Worm (Caenorhabditis elegans): ENCODE results near the gene C13A2.9.

The C13A2.9 gene

ce11 chrV:7255095-7255494 is 8.8 kb downstream of the C13A2.9 start, which contains the start of gene C05C8.8:
Gene C05C8.8 (minus strand): TSS chrV:7255195.
- TF ChIP-seq ceh-8 (GFP tag; optimal IDR thresholded peaks at IDR 0.05), result no peak

DNA sequence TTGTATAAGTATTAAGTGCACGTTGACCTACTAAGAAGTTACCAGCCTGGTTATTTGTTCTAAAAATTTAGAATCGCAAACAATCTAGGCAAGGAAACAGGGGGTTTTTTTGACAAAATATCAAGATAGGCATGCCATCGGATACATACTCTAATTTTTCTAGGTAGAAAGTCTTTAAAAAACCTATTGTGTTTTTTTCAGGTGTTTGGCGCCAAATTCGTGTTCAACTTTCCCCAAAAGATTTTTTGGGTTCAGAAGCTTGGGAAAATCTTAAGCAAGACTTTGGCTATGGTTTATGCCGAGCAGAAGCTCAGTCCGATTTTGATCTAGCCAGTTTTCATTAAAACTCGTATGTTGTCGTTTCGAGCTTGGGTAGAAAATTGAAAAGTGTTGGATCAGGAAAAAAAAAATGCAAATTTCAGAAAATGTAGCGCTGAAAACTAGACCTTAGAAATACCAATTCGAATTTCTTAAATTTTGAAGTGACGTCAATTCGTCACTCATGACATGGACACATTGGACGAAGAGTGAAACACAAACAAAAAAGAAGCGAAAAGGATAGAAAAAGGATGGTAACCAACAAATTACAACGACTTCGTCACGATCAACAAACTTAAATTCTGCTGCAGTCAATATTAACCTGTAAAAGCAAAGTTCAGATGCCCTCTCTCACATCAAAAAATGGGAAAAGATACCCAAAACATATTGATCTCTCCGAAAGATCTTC is 15.6 kb downstream of the C13A2.9 start:
- TF ChIP-seq sox-4 (tag; optimal IDR thresholded peaks at IDR 0.05) (no peak), rnt-1 (tag; optimal IDR thresholded peaks at IDR 0.05) (no peak), nhr-76 (tag; optimal IDR thresholded peaks at IDR 0.05) (no peak), elt-3 (tag; optimal IDR thresholded peaks at IDR 0.05) (peak in 1 of 6 experiments; percentile 48), nhr-85 (tag) (peak; percentile 58)

DNA sequence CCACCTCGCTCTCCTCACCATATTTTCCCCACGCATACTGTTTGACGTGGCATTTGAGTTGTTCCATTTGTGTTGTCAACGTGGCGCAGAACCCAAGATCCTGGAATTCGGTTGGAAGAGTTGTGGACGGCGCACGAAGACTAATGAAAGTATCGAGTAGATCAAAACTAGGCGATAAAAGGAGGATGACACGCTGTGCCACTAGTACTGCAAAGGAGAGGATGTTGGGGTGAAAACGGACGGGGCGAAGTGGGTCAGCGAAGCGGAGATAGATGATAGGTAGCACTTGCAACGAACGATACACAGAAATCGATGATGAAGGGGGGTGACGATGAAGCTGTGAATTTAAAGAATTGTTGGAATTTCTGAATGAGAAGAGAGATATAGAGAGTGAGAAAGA is 17.0 kb downstream of the C13A2.9 start, which contains the start of gene C05C8.7:
TSS of gene C05C8.7 (minus strand) at position 100 of the 400 bp plus-strand sequence.
- TF ChIP-seq blmp-1 (tag; optimal IDR thresholded peaks at IDR 0.05), result peak; percentile 92
- TF ChIP-seq nhr-76 (tag; optimal IDR thresholded peaks at IDR 0.05), result no peak

DNA sequence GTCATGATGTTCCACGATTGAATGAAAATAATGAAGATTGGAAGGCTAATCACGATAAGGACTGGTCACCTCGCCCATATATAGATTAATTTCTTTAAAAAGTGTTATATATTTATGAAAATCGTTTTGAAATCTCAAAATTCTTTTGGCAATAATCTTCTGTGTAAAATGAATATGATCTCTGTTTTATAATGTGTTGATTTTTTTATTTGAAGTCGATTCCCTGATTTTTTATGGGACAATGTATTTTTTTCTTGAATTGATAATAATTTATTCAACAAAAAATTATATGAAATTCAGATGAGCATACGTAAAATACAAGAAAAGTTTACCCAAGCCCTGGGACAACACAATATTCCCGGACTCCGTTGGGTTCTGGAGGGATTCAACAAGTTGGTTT is 24.5 kb downstream of the C13A2.9 start, which contains the start of gene C05C8.1:
TSS of gene C05C8.1 (plus strand) at position 301 of the 400 bp plus-strand sequence.
- TF ChIP-seq zag-1 (tag; optimal IDR thresholded peaks at IDR 0.05) (no peak), aha-1 (tag; optimal IDR thresholded peaks at IDR 0.05) (no peak), lin-35 (GFP tag; optimal IDR thresholded peaks at IDR 0.05) (no peak), nhr-76 (tag; optimal IDR thresholded peaks at IDR 0.05) (no peak), pqm-1 (tag; optimal IDR thresholded peaks at IDR 0.05) (no peak), ceh-82 (tag; optimal IDR thresholded peaks at IDR 0.05) (no peak), tbx-2 (tag; optimal IDR thresholded peaks at IDR 0.05) (no peak), mdl-1 (tag; optimal IDR thresholded peaks at IDR 0.05) (no peak), pag-3 (tag; optimal IDR thresholded peaks at IDR 0.05; ENCODE audit: borderline replicate concordance, insufficient read depth) (no peak), fkh-4 (tag; optimal IDR thresholded peaks at IDR 0.05; ENCODE audit: borderline replicate concordance) (no peak), ces-1 (GFP tag; optimal IDR thresholded peaks at IDR 0.05) (no peak), egl-27 (tag; optimal IDR thresholded peaks at IDR 0.05) (no peak), nhr-20 (tag; optimal IDR thresholded peaks at IDR 0.05) (no peak), nhr-47 (tag; optimal IDR thresholded peaks at IDR 0.05) (no peak), unc-30 (tag; optimal IDR thresholded peaks at IDR 0.05) (no peak), lin-15B (tag; optimal IDR thresholded peaks at IDR 0.05) (no peak)

- TF ChIP-seq efl-1 (optimal IDR thresholded peaks at IDR 0.05), result peak; percentile 96 to 98
- peak; percentile 96 to 100 for TF ChIP-seq efl-1 (GFP tag; optimal IDR thresholded peaks at IDR 0.05 in 1 of 2)
- peak; percentile 82 for TF ChIP-seq dsc-1 (tag; optimal IDR thresholded peaks at IDR 0.05)
- TF ChIP-seq ztf-4 (tag; optimal IDR thresholded peaks at IDR 0.05), result peak; percentile 38
- no peak for TF ChIP-seq unc-98 (GFP tag; IDR thresholded peaks at IDR 0.05)
- no peak for TF ChIP-seq pax-3 (tag; optimal IDR thresholded peaks at IDR 0.05)
- peak; percentile 15 for TF ChIP-seq elt-2 (tag; optimal IDR thresholded peaks at IDR 0.05)
- TF ChIP-seq C34B4.2 (tag; optimal IDR thresholded peaks at IDR 0.05), result no peak
- TF ChIP-seq jun-1 (tag; optimal IDR thresholded peaks at IDR 0.05), result peak; percentile 64
- peak; percentile 92 for TF ChIP-seq snu-23 (GFP tag; optimal IDR thresholded peaks at IDR 0.05)
- TF ChIP-seq aly-2 (tag; optimal IDR thresholded peaks at IDR 0.05), result peak; percentile 32
- TF ChIP-seq sptf-1 (tag; optimal IDR thresholded peaks at IDR 0.05), result no peak
- peak; percentile 35 for TF ChIP-seq sup-37 (GFP tag; optimal IDR thresholded peaks at IDR 0.05)
- peak; percentile 28 for TF ChIP-seq fkh-4 (tag; optimal IDR thresholded peaks at IDR 0.05; ENCODE audit: borderline replicate concordance)
- peak; percentile 82 for TF ChIP-seq lin-13 (GFP tag; optimal IDR thresholded peaks at IDR 0.05)
- TF ChIP-seq lir-3 (tag; optimal IDR thresholded peaks at IDR 0.05; ENCODE audit: poor library complexity), result peak; percentile 74
- TF ChIP-seq pag-3 (tag; optimal IDR thresholded peaks at IDR 0.05; ENCODE audit: borderline replicate concordance, insufficient read depth), result no peak
- TF ChIP-seq pqm-1 (tag; optimal IDR thresholded peaks at IDR 0.05), result no peak
- peak; percentile 37 for TF ChIP-seq fkh-10 (GFP tag; optimal IDR thresholded peaks at IDR 0.05)
- peak; percentile 91 for TF ChIP-seq nhr-19 (GFP tag; conservative IDR thresholded peaks at IDR 0.05)
- peak; percentile 74 for TF ChIP-seq lin-39 (tag; optimal IDR thresholded peaks at IDR 0.05)
- TF ChIP-seq zip-4 (GFP tag; optimal IDR thresholded peaks at IDR 0.05), result no peak
- peak; percentile 48 for TF ChIP-seq C04F5.9 (tag; optimal IDR thresholded peaks at IDR 0.05)
- TF ChIP-seq C16A3.4 (tag; optimal IDR thresholded peaks at IDR 0.05), result peak; percentile 89
- TF ChIP-seq unc-86 (tag; optimal IDR thresholded peaks at IDR 0.05), result peak; percentile 81
Observed at ce11 chrV:7237133-7237532, 26.8 kb downstream of the C13A2.9 start, which contains the start of gene hyls-1. Gene hyls-1 (plus strand): TSS chrV:7237381.

Measured in whole organism, L1 larva.